Worm (Caenorhabditis elegans): Measurements from ENCODE around the gene cest-35.2.

DNA sequence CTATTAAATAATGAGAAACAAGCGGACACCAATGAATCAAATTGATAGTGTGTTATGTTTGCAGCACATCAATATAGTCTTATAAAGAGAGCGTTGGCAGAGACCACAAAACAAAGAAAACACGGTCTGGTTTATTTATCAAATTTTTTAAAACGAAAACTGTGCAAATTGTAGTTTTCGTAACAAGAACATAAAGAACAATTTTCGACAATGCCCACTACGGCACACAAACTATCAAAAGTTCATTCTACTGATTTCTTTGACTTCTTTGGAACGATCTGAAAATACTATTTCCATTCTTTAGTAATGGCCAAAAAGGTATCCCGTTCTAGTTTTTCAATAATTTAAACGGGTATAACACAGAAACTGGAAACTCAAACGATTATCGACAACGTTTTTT, at the start of gene cest-35.2:
- TF ChIP-seq ceh-32 (tag; optimal IDR thresholded peaks at IDR 0.05; ENCODE audit: poor library complexity) (no peak), ztf-7 (tag; optimal IDR thresholded peaks at IDR 0.05) (no peak)
